Worm (Caenorhabditis elegans): ENCODE measurements around the gene mfn-1.

DNA sequence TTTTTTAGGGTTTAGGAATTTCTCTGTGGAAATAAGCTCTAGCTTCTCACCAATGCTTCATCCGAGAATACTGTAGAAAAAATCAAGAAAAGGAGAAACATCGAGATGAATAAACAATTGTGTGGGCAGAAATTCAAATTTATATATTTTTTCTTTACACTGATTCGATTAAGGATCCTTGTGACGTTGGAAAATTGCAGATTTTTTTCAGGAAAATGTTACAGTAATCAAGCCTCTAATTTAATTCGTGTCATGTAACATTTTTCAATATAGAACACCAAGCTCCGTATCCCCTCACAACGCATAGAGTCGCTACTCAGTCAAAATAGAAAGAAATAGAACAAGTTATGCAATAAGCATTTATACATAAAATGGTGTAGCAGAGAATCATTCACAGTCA lies 4.6 kb upstream of the mfn-1 start, which contains the start of gene W02B12.16:
- TF ChIP-seq unc-62 (GFP tag; optimal IDR thresholded peaks at IDR 0.05 in 1 of 2): no peak
- no peak for TF ChIP-seq unc-62 (tag; optimal IDR thresholded peaks at IDR 0.05)
- TF ChIP-seq mxl-3 (GFP tag; optimal IDR thresholded peaks at IDR 0.05): no peak
- no peak for TF ChIP-seq ztf-11 (tag; optimal IDR thresholded peaks at IDR 0.05)
- TF ChIP-seq lin-15B (tag; optimal IDR thresholded peaks at IDR 0.05): no peak
- TF ChIP-seq Y5F2A.4 (GFP tag; optimal IDR thresholded peaks at IDR 0.05): no peak
- TF ChIP-seq ceh-28 (tag; optimal IDR thresholded peaks at IDR 0.05): no peak
- TF ChIP-seq dmd-9 (GFP tag; IDR thresholded peaks at IDR 0.05): no peak
- no peak for TF ChIP-seq lin-39 (tag; optimal IDR thresholded peaks at IDR 0.05)
- TF ChIP-seq snpc-4 (tag; optimal IDR thresholded peaks at IDR 0.05): no peak
- TF ChIP-seq F26F4.8 (GFP tag; conservative IDR thresholded peaks at IDR 0.05): no peak
- TF ChIP-seq nhr-10 (tag; optimal IDR thresholded peaks at IDR 0.05): no peak
- TF ChIP-seq madf-9 (GFP tag; conservative IDR thresholded peaks at IDR 0.05): no peak
- TF ChIP-seq ama-1 (optimal IDR thresholded peaks at IDR 0.05): no peak
- no peak for TF ChIP-seq pha-4 (GFP tag; IDR thresholded peaks at IDR 0.05)
- no peak for TF ChIP-seq pha-4 (tag; optimal IDR thresholded peaks at IDR 0.05)
